Worm (Caenorhabditis elegans) whole organism, mixed stage, embryonic: ENCODE results near the gene F36F12.2.

Source experiments
- M03D4.4 ChIP-seq: sonication (generic microtip); optimal IDR thresholded peaks from 2 replicates; lab custom pipeline; 2017; ENCODE audit warnings: mild to moderate bottlenecking, missing genetic modification characterization, missing compliant biosample characterization
- bed-3 ChIP-seq: fragments of 200-800 bp; sonication (Bioruptor generic); optimal IDR thresholded peaks from 3 replicates; lab custom pipeline; 2018; ENCODE audit warnings: mild to moderate bottlenecking, missing genetic modification characterization, moderate library complexity, missing compliant biosample characterization
- ceh-39 ChIP-seq: fragments of 150-350 bp; optimal IDR thresholded peaks from 2 replicates; lab custom pipeline; 2014; ENCODE audit warnings: missing biosample characterization, missing genetic modification characterization
- ceh-43 ChIP-seq: fragments of 200-800 bp; sonication (Bioruptor generic); optimal IDR thresholded peaks from 2 replicates; lab custom pipeline; 2018; ENCODE audit warnings: mild to moderate bottlenecking, missing genetic modification characterization, moderate library complexity, missing compliant biosample characterization
- ceh-83 ChIP-seq: fragments of 200-800 bp; sonication (Bioruptor generic); optimal IDR thresholded peaks from 2 replicates; lab custom pipeline; 2018; ENCODE audit warnings: mild to moderate bottlenecking, missing genetic modification characterization, missing compliant biosample characterization
- cnd-1 ChIP-seq: fragments of 200-800 bp; sonication (Bioruptor generic); optimal IDR thresholded peaks from 2 replicates; lab custom pipeline; 2018; ENCODE audit warnings: mild to moderate bottlenecking, missing genetic modification characterization, missing compliant biosample characterization
- drap-1 ChIP-seq: fragments of 200-800 bp; sonication (Bioruptor generic); optimal IDR thresholded peaks from 3 replicates; lab custom pipeline; 2018; ENCODE audit warnings: mild to moderate bottlenecking, missing genetic modification characterization, missing compliant biosample characterization
- elt-1 ChIP-seq: sonication (generic microtip); optimal IDR thresholded peaks from 2 replicates; lab custom pipeline; 2017; ENCODE audit warnings: missing genetic modification characterization, mild to moderate bottlenecking, missing compliant biosample characterization, antibody characterized with exemption, moderate library complexity, borderline replicate concordance; ENCODE audit not compliant: insufficient read depth
- elt-3 ChIP-seq: fragments of 150-350 bp; optimal IDR thresholded peaks from 2 replicates; lab custom pipeline; 2014; ENCODE audit warnings: missing biosample characterization, missing genetic modification characterization
- flh-1 ChIP-seq: fragments of 200-800 bp; sonication (Bioruptor generic); optimal IDR thresholded peaks from 2 replicates; lab custom pipeline; 2018; ENCODE audit warnings: mild to moderate bottlenecking, missing genetic modification characterization, moderate library complexity, missing compliant biosample characterization
- ham-2 ChIP-seq: fragments of 200-800 bp; sonication (Bioruptor generic); optimal IDR thresholded peaks from 2 replicates; lab custom pipeline; 2018; ENCODE audit warnings: mild to moderate bottlenecking, missing genetic modification characterization, missing compliant biosample characterization
- hlh-1 ChIP-seq: fragments of 150-350 bp; optimal IDR thresholded peaks from 2 replicates; lab custom pipeline; 2014; ENCODE audit warnings: missing biosample characterization, missing genetic modification reagents, missing genetic modification characterization
- lin-13 ChIP-seq: fragments of 150-350 bp; optimal IDR thresholded peaks from 2 replicates; lab custom pipeline; 2014; ENCODE audit warnings: missing biosample characterization, missing genetic modification characterization
- lin-32 ChIP-seq: fragments of 200-800 bp; sonication (Bioruptor generic); optimal IDR thresholded peaks from 2 replicates; lab custom pipeline; 2018; ENCODE audit warnings: mild to moderate bottlenecking, missing genetic modification characterization, missing compliant biosample characterization
- lsy-2 ChIP-seq: fragments of 150-350 bp; optimal IDR thresholded peaks from 2 replicates; lab custom pipeline; 2014; ENCODE audit warnings: missing biosample characterization, missing genetic modification characterization
- mab-5 ChIP-seq: fragments of 150-350 bp; optimal IDR thresholded peaks from 2 replicates; lab custom pipeline; 2014; ENCODE audit warnings: missing biosample characterization, missing genetic modification characterization
- mep-1 ChIP-seq: fragments of 150-350 bp; optimal IDR thresholded peaks from 2 replicates; lab custom pipeline; 2017; ENCODE audit warnings: missing biosample characterization, missing genetic modification reagents, missing genetic modification characterization, inconsistent platforms
- mls-2 ChIP-seq: sonication (generic microtip); optimal IDR thresholded peaks from 2 replicates; lab custom pipeline; 2016; ENCODE audit warnings: mild to moderate bottlenecking, missing genetic modification characterization, moderate library complexity, missing compliant biosample characterization
- nhr-12 ChIP-seq: fragments of 150-350 bp; optimal IDR thresholded peaks from 2 replicates; lab custom pipeline; 2014; ENCODE audit warnings: missing biosample characterization, missing genetic modification characterization
- nhr-2 ChIP-seq: fragments of 150-350 bp; optimal IDR thresholded peaks from 2 replicates; lab custom pipeline; 2014; ENCODE audit warnings: missing biosample characterization, missing genetic modification characterization
- nhr-237 ChIP-seq: fragments of 150-350 bp; optimal IDR thresholded peaks from 2 replicates; lab custom pipeline; 2014; ENCODE audit warnings: missing biosample characterization, missing genetic modification characterization
- nhr-28 ChIP-seq: fragments of 150-350 bp; optimal IDR thresholded peaks from 2 replicates; lab custom pipeline; 2014; ENCODE audit warnings: missing biosample characterization, missing genetic modification characterization
- nhr-76 ChIP-seq: sonication (generic microtip); optimal IDR thresholded peaks from 2 replicates; lab custom pipeline; 2017; ENCODE audit warnings: missing biosample characterization, missing genetic modification characterization
- pha-4 ChIP-seq: fragments of 150-350 bp; optimal IDR thresholded peaks from 2 replicates; lab custom pipeline; 2018; ENCODE audit warnings: missing biosample characterization, missing genetic modification reagents, missing genetic modification characterization
- sem-2 ChIP-seq: fragments of 200-800 bp; sonication (Bioruptor generic); optimal IDR thresholded peaks from 2 replicates; lab custom pipeline; 2018; ENCODE audit warnings: mild to moderate bottlenecking, missing genetic modification characterization, missing compliant biosample characterization
- snpc-4 ChIP-seq: fragments of 150-350 bp; optimal IDR thresholded peaks from 2 replicates; lab custom pipeline; 2014; ENCODE audit warnings: missing biosample characterization, missing genetic modification characterization
- sptf-1 ChIP-seq: sonication (generic microtip); optimal IDR thresholded peaks from 2 replicates; lab custom pipeline; 2017; ENCODE audit warnings: mild to moderate bottlenecking, missing genetic modification characterization, moderate library complexity, missing compliant biosample characterization
- tbx-8 ChIP-seq: fragments of 200-800 bp; sonication (Bioruptor generic); optimal IDR thresholded peaks from 2 replicates; lab custom pipeline; 2018; ENCODE audit warnings: mild to moderate bottlenecking, missing genetic modification characterization, moderate library complexity, missing compliant biosample characterization
- unc-120 ChIP-seq: sonication (generic microtip); optimal IDR thresholded peaks from 2 replicates; lab custom pipeline; 2017; ENCODE audit warnings: missing genetic modification characterization, missing compliant biosample characterization; ENCODE audit not compliant: poor library complexity, severe bottlenecking
- unc-62 ChIP-seq: fragments of 150-350 bp; optimal IDR thresholded peaks from 2 replicates; lab custom pipeline; 2014; ENCODE audit warnings: missing biosample characterization, missing genetic modification reagents, missing genetic modification characterization
- zip-8 ChIP-seq: fragments of 150-350 bp; optimal IDR thresholded peaks from 2 replicates; lab custom pipeline; 2014; ENCODE audit warnings: missing biosample characterization, missing genetic modification characterization

The F36F12.2 gene

DNA sequence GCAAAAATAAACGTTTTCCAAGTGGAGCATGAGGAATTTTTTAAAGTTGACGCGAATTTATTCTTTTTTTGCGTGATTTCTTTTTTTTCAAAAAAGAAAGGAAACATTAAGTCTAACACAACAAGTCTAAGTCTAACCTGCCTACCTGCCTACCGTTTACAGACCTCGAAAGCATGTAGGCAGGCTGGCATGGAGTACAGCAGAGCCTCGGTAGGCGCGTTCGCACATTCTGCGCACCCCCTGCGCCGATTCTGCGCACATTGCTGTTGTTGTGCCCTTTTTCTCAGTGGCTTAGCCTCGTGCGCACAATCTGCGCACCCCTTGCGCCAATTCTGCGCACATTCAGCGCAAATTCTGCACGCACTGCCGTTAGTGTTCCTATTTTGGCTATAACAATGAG, 11.2 kb downstream of the F36F12.2 start:
- TF ChIP-seq ceh-43 (GFP tag; lab: Kevin White, UChicago), result no peak
- no peak for TF ChIP-seq ceh-39
- TF ChIP-seq sptf-1 (tag; lab: Kevin White, UChicago), result no peak
- TF ChIP-seq lin-13 (tag; lab: Kevin White, UChicago), result no peak
- TF ChIP-seq elt-1 (tag; lab: Kevin White, UChicago), result no peak
- no peak for TF ChIP-seq pha-4 (tag; lab: Kevin White, UChicago)
- TF ChIP-seq unc-120 (tag; lab: Kevin White, UChicago), result no peak
- TF ChIP-seq nhr-237 (tag; lab: Kevin White, UChicago), result no peak
- TF ChIP-seq hlh-1, result no peak
- no peak for TF ChIP-seq sem-2 (GFP tag; lab: Kevin White, UChicago)
- no peak for TF ChIP-seq tbx-8
- TF ChIP-seq snpc-4 (tag; lab: Kevin White, UChicago), result no peak
- TF ChIP-seq mab-5 (tag; lab: Kevin White, UChicago), result no peak
- no peak for TF ChIP-seq cnd-1 (tag; lab: Kevin White, UChicago)

DNA sequence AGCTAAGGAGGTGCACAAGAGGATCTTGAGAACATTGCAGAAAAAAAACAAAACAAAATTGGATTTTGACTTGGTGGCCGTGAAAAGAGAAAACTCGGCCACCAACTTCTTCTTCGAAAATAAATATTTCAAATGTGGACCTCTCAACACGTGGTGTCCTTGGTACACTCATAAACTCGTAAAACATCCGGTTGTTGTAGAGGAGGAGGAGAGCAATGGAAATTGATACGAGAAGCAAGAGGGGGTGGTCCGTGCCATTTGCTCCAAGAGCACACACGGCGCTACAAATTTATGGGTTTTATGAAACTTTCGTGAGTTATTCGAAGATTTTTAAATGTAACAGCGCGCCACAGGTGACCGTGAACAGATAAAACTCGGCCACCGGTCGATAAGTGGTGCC, 13.2 kb downstream of the F36F12.2 start:
- peak; percentile 64 for TF ChIP-seq hlh-1
- TF ChIP-seq sptf-1 (tag; lab: Kevin White, UChicago), result no peak
- no peak for TF ChIP-seq lin-32
- TF ChIP-seq ham-2 (GFP tag; lab: Kevin White, UChicago), result no peak
- TF ChIP-seq tbx-8, result no peak

DNA sequence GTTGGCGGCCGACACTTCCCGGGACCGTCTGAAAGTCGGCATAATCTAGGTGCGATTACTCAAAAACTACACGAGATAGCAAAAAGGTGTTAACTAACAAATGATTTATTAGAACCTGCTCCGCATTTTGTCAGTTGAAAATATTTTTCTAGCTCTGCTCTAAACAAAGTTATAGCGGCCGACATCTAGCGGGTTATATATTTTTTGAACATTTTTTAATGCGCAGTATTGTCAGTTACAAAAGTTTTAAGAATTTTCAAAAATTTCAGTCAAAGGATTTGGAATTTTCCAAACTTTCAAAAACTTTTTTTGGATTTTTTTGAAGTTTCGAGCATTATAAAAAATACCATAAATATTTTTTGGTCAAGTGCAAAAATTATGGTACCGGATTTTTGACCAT, 13.8 kb downstream of the F36F12.2 start:
- TF ChIP-seq flh-1 (GFP tag; lab: Kevin White, UChicago) (no peak), mab-5 (tag; lab: Kevin White, UChicago) (no peak), drap-1 (no peak), nhr-28 (tag; lab: Kevin White, UChicago) (no peak), bed-3 (GFP tag; lab: Kevin White, UChicago) (no peak), mep-1 (tag; lab: Kevin White, UChicago) (no peak), nhr-12 (tag; lab: Kevin White, UChicago) (no peak), hlh-1 (no peak), unc-62 (GFP tag; lab: Kevin White, UChicago) (no peak), ham-2 (GFP tag; lab: Kevin White, UChicago) (no peak), zip-8 (tag; lab: Kevin White, UChicago) (no peak), lsy-2 (tag; lab: Kevin White, UChicago) (no peak), ceh-43 (GFP tag; lab: Kevin White, UChicago) (no peak), nhr-2 (tag; lab: Kevin White, UChicago) (no peak), snpc-4 (tag; lab: Kevin White, UChicago) (no peak), ceh-39 (no peak), nhr-237 (tag; lab: Kevin White, UChicago) (no peak), nhr-76 (no peak), M03D4.4 (tag; lab: Kevin White, UChicago) (no peak)

DNA sequence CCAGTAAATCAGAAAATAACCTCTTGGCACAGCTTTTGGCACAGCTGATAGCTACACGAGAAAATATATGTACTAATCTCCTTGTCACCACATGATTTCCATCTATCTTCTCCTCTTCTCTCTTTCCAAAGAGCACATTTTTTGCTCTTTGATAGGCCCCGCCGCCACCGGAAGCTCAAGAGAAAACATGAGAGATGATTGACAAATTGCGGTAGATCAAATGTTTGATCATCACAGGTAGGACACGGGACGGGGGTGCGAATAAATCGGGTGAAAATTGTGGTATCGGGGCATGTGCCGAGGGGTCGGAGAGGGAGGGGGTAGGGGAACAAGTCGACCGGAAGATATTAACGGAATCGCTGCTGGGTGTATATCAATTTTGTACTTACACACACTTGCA, 19.1 kb downstream of the F36F12.2 start:
- TF ChIP-seq lin-32 (no peak), unc-62 (GFP tag; lab: Kevin White, UChicago) (peak; percentile 66), unc-120 (tag; lab: Kevin White, UChicago) (peak; percentile 13)

DNA sequence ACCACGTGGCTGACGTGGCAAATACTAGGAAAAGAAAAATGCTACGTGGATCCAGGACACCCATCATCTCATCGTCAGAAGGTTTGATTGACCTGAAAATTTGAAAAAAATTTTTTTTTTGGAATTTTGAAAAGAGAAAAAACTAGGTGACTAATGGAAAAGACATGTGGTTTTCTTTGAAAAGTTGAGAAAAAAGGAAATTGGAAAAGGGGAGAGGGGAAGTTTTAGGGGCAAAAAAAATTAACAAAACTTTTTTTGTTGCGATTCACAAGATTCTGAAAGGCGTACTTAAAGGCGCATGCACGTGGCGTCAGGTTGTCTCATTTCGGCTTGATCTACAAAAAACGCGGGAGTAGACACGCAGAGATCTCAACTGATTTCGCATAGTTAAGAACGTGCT, 22.3 kb downstream of the F36F12.2 start, which contains the start of gene Y40B10A.9:
TSS of gene Y40B10A.9 (minus strand) at position 101 of the 400 bp plus-strand sequence.
- TF ChIP-seq sptf-1 (tag; lab: Kevin White, UChicago), result no peak
- no peak for TF ChIP-seq unc-62 (GFP tag; lab: Kevin White, UChicago)
- no peak for TF ChIP-seq ceh-43 (GFP tag; lab: Kevin White, UChicago)
- no peak for TF ChIP-seq lin-32
- no peak for TF ChIP-seq elt-3 (tag; lab: Kevin White, UChicago)
- no peak for TF ChIP-seq M03D4.4 (tag; lab: Kevin White, UChicago)
- no peak for TF ChIP-seq flh-1 (GFP tag; lab: Kevin White, UChicago)
- no peak for TF ChIP-seq ceh-83 (GFP tag; lab: Kevin White, UChicago)
- TF ChIP-seq sem-2 (GFP tag; lab: Kevin White, UChicago), result no peak
- no peak for TF ChIP-seq hlh-1
- TF ChIP-seq mls-2 (tag; lab: Kevin White, UChicago), result no peak
- no peak for TF ChIP-seq nhr-237 (tag; lab: Kevin White, UChicago)
- TF ChIP-seq nhr-12 (tag; lab: Kevin White, UChicago), result no peak
- no peak for TF ChIP-seq pha-4 (tag; lab: Kevin White, UChicago)
